Fruit fly (Drosophila melanogaster) whole organism, embryonic: ENCODE data around the gene Stim.
A peak's percentile ranks its signal among the peaks of the same experiment; 100 is the strongest.

ENCODE experiments used
- Antp ChIP-seq: fragments of 200-800 bp; sonication (Bioruptor generic); optimal IDR thresholded peaks from 3 replicates; lab custom pipeline; 2016; ENCODE audit warnings: missing biosample characterization, missing genetic modification characterization
- Atf6 ChIP-seq: fragments of 200-800 bp; sonication (Bioruptor generic); IDR thresholded peaks from 2 replicates; pipeline ENCODE4 v1.3.6; 2022; ENCODE audit warnings: missing biosample characterization, missing genetic modification characterization
- B-H2 ChIP-seq: fragments of 200-800 bp; sonication (Bioruptor generic); optimal IDR thresholded peaks from 2 replicates; lab custom pipeline; 2018; ENCODE audit warnings: missing biosample characterization, mild to moderate bottlenecking, missing genetic modification characterization
- Bgb ChIP-seq: fragments of 200-800 bp; sonication (Bioruptor generic); IDR thresholded peaks from 2 replicates; pipeline ENCODE4 v1.3.6; 2022; ENCODE audit warnings: missing biosample characterization, missing genetic modification characterization; ENCODE audit not compliant: partially characterized antibody
- CG11398 ChIP-seq: fragments of 200-800 bp; sonication (Bioruptor generic); optimal IDR thresholded peaks from 2 replicates; lab custom pipeline; 2016; ENCODE audit warnings: missing biosample characterization, missing genetic modification characterization
- CG11723 ChIP-seq: fragments of 200-800 bp; sonication (Bioruptor generic); optimal IDR thresholded peaks from 2 replicates; lab custom pipeline; 2017; ENCODE audit warnings: missing biosample characterization, mild to moderate bottlenecking, missing genetic modification characterization
- CG12299 ChIP-seq: fragments of 200-800 bp; sonication (Bioruptor generic); optimal IDR thresholded peaks from 2 replicates; lab custom pipeline; 2018; ENCODE audit warnings: missing biosample characterization, mild to moderate bottlenecking, missing genetic modification characterization
- CG15073 ChIP-seq: fragments of 200-800 bp; sonication (Bioruptor generic); optimal IDR thresholded peaks from 2 replicates; lab custom pipeline; 2016; ENCODE audit warnings: missing biosample characterization, missing genetic modification characterization
- CG16779 ChIP-seq: fragments of 200-800 bp; sonication (Bioruptor generic); IDR thresholded peaks from 2 replicates; pipeline ENCODE4 v1.3.6; 2022; ENCODE audit warnings: missing biosample characterization, missing genetic modification characterization
- CG30020 ChIP-seq: fragments of 200-800 bp; optimal IDR thresholded peaks from 2 replicates; lab custom pipeline; 2019; ENCODE audit warnings: missing biosample characterization, mild to moderate bottlenecking, missing genetic modification characterization, moderate library complexity
- CG32532 ChIP-seq: fragments of 200-800 bp; sonication (Bioruptor generic); IDR thresholded peaks from 2 replicates; pipeline ENCODE4 v1.3.6; 2022; ENCODE audit warnings: missing biosample characterization, missing genetic modification characterization
- CG3838 ChIP-seq: fragments of 200-800 bp; sonication (Bioruptor generic); optimal IDR thresholded peaks from 3 replicates; lab custom pipeline; 2016; ENCODE audit warnings: missing biosample characterization, missing genetic modification characterization
- CG3995 ChIP-seq: fragments of 200-800 bp; sonication (Bioruptor generic); optimal IDR thresholded peaks from 3 replicates; lab custom pipeline; 2016; ENCODE audit warnings: missing biosample characterization, missing genetic modification characterization
- CG7357 ChIP-seq: fragments of 200-800 bp; sonication (Bioruptor generic); IDR thresholded peaks from 3 replicates; pipeline ENCODE4 v1.3.6; 2022; ENCODE audit warnings: missing biosample characterization, missing genetic modification characterization
- CG8478 ChIP-seq: fragments of >200 bp; optimal IDR thresholded peaks from 2 replicates; lab custom pipeline; 2018
- CG9797 ChIP-seq: fragments of 200-800 bp; sonication (Bioruptor generic); optimal IDR thresholded peaks from 3 replicates; lab custom pipeline; 2018; ENCODE audit warnings: missing biosample characterization, mild to moderate bottlenecking, missing genetic modification characterization
- Dref ChIP-seq: fragments of 200-800 bp; sonication (Bioruptor generic); IDR thresholded peaks from 2 replicates; pipeline ENCODE4 v1.3.6; 2022; ENCODE audit warnings: missing biosample characterization, missing genetic modification characterization
- E2f2 ChIP-seq: fragments of 200-800 bp; sonication (Bioruptor generic); IDR thresholded peaks from 2 replicates; pipeline ENCODE4 v1.3.6; 2022; ENCODE audit warnings: missing biosample characterization, missing genetic modification characterization
- Ets65A ChIP-seq: fragments of 200-800 bp; sonication (Bioruptor generic); peaks from one replicate; lab custom pipeline; 2016; ENCODE audit warnings: missing biosample characterization, missing genetic modification characterization
- Ets97D ChIP-seq: fragments of 200-800 bp; sonication (Bioruptor generic); optimal IDR thresholded peaks from 3 replicates; lab custom pipeline; 2016; ENCODE audit warnings: missing biosample characterization, missing genetic modification characterization
- Hr78 ChIP-seq, 2 experiments: fragments of 200-800 bp in 1 of 2; fragments of >200 bp in 1 of 2; sonication (Bioruptor generic) in 1 of 2; optimal IDR thresholded peaks; 2 replicates each; lab custom pipeline; 2017 to 2019; ENCODE audit warnings: missing biosample characterization in 2 of 2, missing genetic modification characterization in 2 of 2, mild to moderate bottlenecking in 1 of 2, moderate library complexity in 1 of 2
- MESR4 ChIP-seq: fragments of 200-800 bp; sonication (Bioruptor generic); optimal IDR thresholded peaks from 2 replicates; lab custom pipeline; 2018; ENCODE audit warnings: missing biosample characterization, mild to moderate bottlenecking, missing genetic modification characterization, moderate library complexity
- Med ChIP-seq: fragments of 200-800 bp; sonication (Bioruptor generic); peaks from one replicate; lab custom pipeline; 2016; ENCODE audit warnings: missing biosample characterization, missing genetic modification characterization, mild to moderate bottlenecking, inconsistent platforms, moderate library complexity
- Myb ChIP-seq: fragments of 200-800 bp; sonication (Bioruptor generic); optimal IDR thresholded peaks from 2 replicates; lab custom pipeline; 2016; ENCODE audit warnings: missing biosample characterization, missing genetic modification characterization
- NC2β ChIP-seq: fragments of 200-800 bp; sonication (Bioruptor generic); optimal IDR thresholded peaks from 2 replicates; lab custom pipeline; 2016; ENCODE audit warnings: missing biosample characterization, missing genetic modification characterization
- NK7.1 ChIP-seq: fragments of 200-800 bp; sonication (Bioruptor generic); optimal IDR thresholded peaks from 3 replicates; lab custom pipeline; 2016; ENCODE audit warnings: missing biosample characterization, missing genetic modification characterization
- Nf-YC ChIP-seq: fragments of 200-800 bp; optimal IDR thresholded peaks from 3 replicates; lab custom pipeline; 2019; ENCODE audit warnings: missing biosample characterization, mild to moderate bottlenecking, missing genetic modification characterization, moderate library complexity
- Oaz ChIP-seq: fragments of 200-800 bp; sonication (Bioruptor generic); IDR thresholded peaks from 2 replicates; pipeline ENCODE4 v1.3.6; 2022; ENCODE audit warnings: missing biosample characterization, missing genetic modification characterization
- Rfx ChIP-seq: fragments of 200-800 bp; sonication (Bioruptor generic); IDR thresholded peaks from 2 replicates; pipeline ENCODE4 v1.3.6; 2022; ENCODE audit warnings: missing biosample characterization, missing genetic modification characterization
- Scr ChIP-seq: fragments of 200-800 bp; sonication (Bioruptor generic); IDR thresholded peaks from 2 replicates; pipeline ENCODE4 v1.3.6; 2022; ENCODE audit warnings: missing biosample characterization, missing genetic modification characterization; ENCODE audit not compliant: partially characterized antibody
- ara ChIP-seq: fragments of 200-800 bp; sonication (Bioruptor generic); IDR thresholded peaks from 2 replicates; pipeline ENCODE4 v1.3.6; 2022; ENCODE audit warnings: missing biosample characterization, missing genetic modification characterization
- ci ChIP-seq: fragments of 200-800 bp; sonication (Bioruptor generic); IDR thresholded peaks from 3 replicates; pipeline ENCODE4 v1.3.6; 2022; ENCODE audit warnings: missing biosample characterization, missing genetic modification characterization
- dm ChIP-seq: fragments of 200-800 bp; sonication (Bioruptor generic); optimal IDR thresholded peaks from 3 replicates; lab custom pipeline; 2016; ENCODE audit warnings: missing biosample characterization, missing genetic modification characterization
- fd102C ChIP-seq: fragments of 200-800 bp; sonication (Bioruptor generic); optimal IDR thresholded peaks from 2 replicates; lab custom pipeline; 2018; ENCODE audit warnings: missing biosample characterization, mild to moderate bottlenecking, missing genetic modification characterization, moderate library complexity
- gfzf ChIP-seq: fragments of 200-800 bp; sonication (Bioruptor generic); optimal IDR thresholded peaks from 2 replicates; lab custom pipeline; 2016; ENCODE audit warnings: missing biosample characterization, mild to moderate bottlenecking, missing genetic modification characterization, moderate library complexity
- gro ChIP-seq: fragments of 200-800 bp; sonication (Bioruptor generic); optimal IDR thresholded peaks from 2 replicates; lab custom pipeline; 2016; ENCODE audit warnings: missing biosample characterization, missing genetic modification characterization
- hbn ChIP-seq: fragments of 200-800 bp; sonication (Bioruptor generic); IDR thresholded peaks from 2 replicates; pipeline ENCODE4 v1.3.6; 2022; ENCODE audit warnings: missing biosample characterization, missing genetic modification characterization; ENCODE audit not compliant: partially characterized antibody
- klu ChIP-seq: fragments of 200-800 bp; sonication (Bioruptor generic); IDR thresholded peaks from 2 replicates; pipeline ENCODE4 v1.3.6; 2022; ENCODE audit warnings: missing biosample characterization, missing genetic modification characterization
- kni ChIP-seq: fragments of 200-800 bp; sonication (Bioruptor generic); optimal IDR thresholded peaks from 3 replicates; lab custom pipeline; 2017; ENCODE audit warnings: mild to moderate bottlenecking, missing biosample characterization, missing genetic modification reagents, missing genetic modification characterization
- knrl ChIP-seq: fragments of 200-800 bp; sonication (Bioruptor generic); IDR thresholded peaks from 3 replicates; pipeline ENCODE4 v1.3.6; 2022; ENCODE audit warnings: missing biosample characterization, missing genetic modification characterization; ENCODE audit not compliant: partially characterized antibody
- lilli ChIP-seq: fragments of 200-800 bp; sonication (Bioruptor generic); optimal IDR thresholded peaks from 3 replicates; lab custom pipeline; 2016; ENCODE audit warnings: missing biosample characterization, missing genetic modification characterization
- mld ChIP-seq: fragments of 200-800 bp; sonication (Bioruptor generic); IDR thresholded peaks from 3 replicates; pipeline ENCODE4 v1.3.6; 2022; ENCODE audit warnings: missing biosample characterization, missing genetic modification characterization; ENCODE audit not compliant: partially characterized antibody
- nerfin-2 ChIP-seq: fragments of 200-800 bp; sonication (Bioruptor generic); IDR thresholded peaks from 2 replicates; pipeline ENCODE4 v1.3.6; 2022; ENCODE audit warnings: missing biosample characterization, missing genetic modification characterization; ENCODE audit not compliant: partially characterized antibody
- odd ChIP-seq: fragments of 200-800 bp; sonication (Bioruptor generic); optimal IDR thresholded peaks from 2 replicates; lab custom pipeline; 2017; ENCODE audit warnings: missing biosample characterization, mild to moderate bottlenecking, missing genetic modification characterization
- pan ChIP-seq, 4 experiments: fragments of >200 bp in 3 of 4; fragments of 200-800 bp in 1 of 4; sonication (Bioruptor generic) in 1 of 4; optimal IDR thresholded peaks in 3 of 4; IDR thresholded peaks in 1 of 4; 2 replicates each; pipeline versions ENCODE4 v1.3.6 to Lab custom; 2017 to 2022; ENCODE audit warnings: missing biosample characterization in 2 of 4, missing genetic modification characterization in 2 of 4, mixed read lengths in 1 of 4
- row ChIP-seq: fragments of 200-800 bp; sonication (Bioruptor generic); IDR thresholded peaks from 3 replicates; pipeline ENCODE4 v1.3.6; 2022; ENCODE audit warnings: missing biosample characterization, missing genetic modification characterization
- sug ChIP-seq: fragments of 200-800 bp; optimal IDR thresholded peaks from 2 replicates; lab custom pipeline; 2019; ENCODE audit warnings: missing biosample characterization, mild to moderate bottlenecking, missing genetic modification characterization, moderate library complexity
- tna ChIP-seq: fragments of 200-800 bp; sonication (Bioruptor generic); IDR thresholded peaks from 2 replicates; pipeline ENCODE4 v1.3.6; 2022; ENCODE audit warnings: missing biosample characterization, missing genetic modification characterization; ENCODE audit not compliant: partially characterized antibody
- trem ChIP-seq: fragments of 200-800 bp; optimal IDR thresholded peaks from 3 replicates; lab custom pipeline; 2019; ENCODE audit warnings: missing biosample characterization, mild to moderate bottlenecking, missing genetic modification characterization, moderate library complexity
- vnd ChIP-seq: fragments of 200-800 bp; sonication (Bioruptor generic); IDR thresholded peaks from 3 replicates; pipeline ENCODE4 v1.3.6; 2022; ENCODE audit warnings: missing biosample characterization, missing genetic modification characterization; ENCODE audit not compliant: partially characterized antibody

Stim gene

DNA sequence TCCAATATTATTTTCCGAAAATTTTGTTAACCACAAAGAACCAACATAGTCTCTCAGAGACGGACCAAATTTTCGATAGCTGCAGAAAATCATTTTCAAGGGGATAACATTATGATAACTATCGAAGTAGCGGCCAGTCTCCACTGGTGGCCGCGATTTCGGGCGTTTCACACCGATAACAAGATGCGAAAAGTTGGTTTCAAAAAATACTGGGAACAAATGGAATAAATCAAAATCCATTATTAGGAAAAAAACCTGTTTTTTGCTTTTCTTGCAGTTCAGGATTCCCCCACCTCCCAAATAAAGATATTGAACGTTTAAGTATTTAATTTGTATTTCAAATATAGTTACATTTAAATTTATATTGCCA, 53.0 kb downstream of the Stim start, which contains the start of gene tay (continued):
- TF ChIP-seq MESR4 (GFP tag; lab: Kevin White, UChicago) (peak; percentile 37), CG3838 (GFP tag; lab: Kevin White, UChicago) (no peak), Atf6 (no peak), gro (GFP tag; lab: Kevin White, UChicago) (no peak), tna (peak; percentile 56; the same call in 1 of the 2 replicates), CG11723 (peak; percentile 20), ci (GFP tag; lab: Robert Waterston, UW) (no peak), Ets65A (GFP tag; lab: Kevin White, UChicago) (no peak), CG7357 (GFP tag; lab: Robert Waterston, UW) (peak; percentile 99), Scr (peak; percentile 63), Nf-YC (tag; lab: Kevin White, UChicago) (no peak), kni (GFP tag; lab: Kevin White, UChicago) (no peak), gfzf (peak; percentile 45), CG32532 (GFP tag; lab: Robert Waterston, UW) (peak; percentile 37; the same call in 1 of the 2 replicates), Rfx (GFP tag; lab: Robert Waterston, UW) (peak; percentile 63; the same call in 1 of the 2 replicates), hbn (GFP tag; lab: Robert Waterston, UW) (peak; percentile 46), NC2β (GFP tag; lab: Kevin White, UChicago) (peak; percentile 8), ara (GFP tag; lab: Robert Waterston, UW) (no peak), Hr78 (GFP tag; optimal IDR thresholded peaks at IDR 0.05; lab: Kevin White, UChicago) (peak in 1 of 2 experiments; percentile 66), mld (GFP tag; lab: Robert Waterston, UW) (0 out of 3 replicates have a peak, but pooled peaks have one; percentile 37), CG15073 (GFP tag; lab: Kevin White, UChicago) (no peak), pan (optimal IDR thresholded peaks at IDR 0.05; lab: Kevin White, UChicago) (no peak), pan (GFP tag; optimal IDR thresholded peaks at IDR 0.05 in 1 of 2, IDR thresholded peaks at IDR 0.05 in 1 of 2) (no peak), Antp (GFP tag; lab: Kevin White, UChicago) (peak; percentile 31), Myb (GFP tag; lab: Kevin White, UChicago) (peak; percentile 42), odd (GFP tag; lab: Kevin White, UChicago) (no peak), Med (GFP tag; lab: Kevin White, UChicago) (peak; percentile 83), Dref (peak; percentile 81), sug (tag; lab: Kevin White, UChicago) (peak; percentile 31), E2f2 (GFP tag; lab: Robert Waterston, UW) (peak; percentile 32; the same call in 1 of the 2 replicates), CG3995 (peak; percentile 98), NK7.1 (GFP tag; lab: Kevin White, UChicago) (no peak), vnd (peak; percentile 63), Ets97D (peak; percentile 32), CG12299 (tag; lab: Kevin White, UChicago) (peak; percentile 1), CG11398 (GFP tag; lab: Kevin White, UChicago) (no peak), CG30020 (tag; lab: Kevin White, UChicago) (peak; percentile 97), fd102C (no peak), CG9797 (GFP tag; lab: Kevin White, UChicago) (peak; percentile 38), nerfin-2 (GFP tag; lab: Robert Waterston, UW) (peak; percentile 61; the same call in 1 of the 2 replicates), Oaz (no peak), CG8478 (no peak), dm (GFP tag; lab: Kevin White, UChicago) (no peak), row (GFP tag; lab: Robert Waterston, UW) (peak; percentile 79), Bgb (GFP tag; lab: Robert Waterston, UW) (peak; percentile 84), lilli (GFP tag; lab: Kevin White, UChicago) (peak; percentile 17), B-H2 (GFP tag; lab: Kevin White, UChicago) (peak; percentile 15), CG16779 (no peak), klu (GFP tag; lab: Robert Waterston, UW) (no peak), knrl (peak; percentile 71), trem (tag; lab: Kevin White, UChicago) (peak; percentile 15)
